Worm (Caenorhabditis elegans): Measurements from ENCODE around the gene Y43F8C.6.
A peak's percentile ranks its signal among the peaks of the same experiment; 100 is the strongest.

Y43F8C.6 gene

ce11 chrV:19625719-19626118, 15.0 kb downstream of the Y43F8C.6 start:
- TF ChIP-seq egrh-3 (GFP tag; IDR thresholded peaks at IDR 0.05) = peak; percentile 77; the same call in 1 of the 2 replicates
- no peak for TF ChIP-seq attf-3 (GFP tag; conservative IDR thresholded peaks at IDR 0.05)
- TF ChIP-seq zfh-2 (GFP tag; conservative IDR thresholded peaks at IDR 0.05) = peak; percentile 82
- TF ChIP-seq T26A5.8 (tag; optimal IDR thresholded peaks at IDR 0.05) = no peak

- TF ChIP-seq rec-8 (tag; optimal IDR thresholded peaks at IDR 0.05) = no peak
- TF ChIP-seq C06A6.2 (GFP tag; conservative IDR thresholded peaks at IDR 0.05) = no peak
- no peak for TF ChIP-seq akir-1 (GFP tag; optimal IDR thresholded peaks at IDR 0.05)
- no peak for TF ChIP-seq egrh-3 (GFP tag; IDR thresholded peaks at IDR 0.05)
- TF ChIP-seq K12H6.12 (tag; optimal IDR thresholded peaks at IDR 0.05) = no peak
- TF ChIP-seq lir-1 (GFP tag; conservative IDR thresholded peaks at IDR 0.05) = no peak
- TF ChIP-seq sptf-2 (GFP tag; optimal IDR thresholded peaks at IDR 0.05) = no peak
- TF ChIP-seq F10E7.11 (tag; optimal IDR thresholded peaks at IDR 0.05) = no peak
- no peak for TF ChIP-seq F49E8.2 (tag; optimal IDR thresholded peaks at IDR 0.05; ENCODE audit: insufficient read depth)
- TF ChIP-seq attf-3 (GFP tag; conservative IDR thresholded peaks at IDR 0.05) = no peak
- TF ChIP-seq madf-10 (tag; optimal IDR thresholded peaks at IDR 0.05) = no peak
- TF ChIP-seq C17E4.6 (GFP tag; IDR thresholded peaks at IDR 0.05) = no peak
- TF ChIP-seq hlh-12 (tag; optimal IDR thresholded peaks at IDR 0.05) = no peak
These were observed 16.0 kb downstream of the Y43F8C.6 start, which contains the start of gene dyf-19 for ce11 chrV:19624749-19625148. TSS of gene dyf-19 (plus strand) at chrV:19625049.

- no peak for TF ChIP-seq ZK185.1 (tag; optimal IDR thresholded peaks at IDR 0.05; ENCODE audit: poor library complexity, severe bottlenecking)
- TF ChIP-seq rpc-1 (optimal IDR thresholded peaks at IDR 0.05) = peak; percentile 24
- peak; percentile 58 for TF ChIP-seq rpc-1 (tag; optimal IDR thresholded peaks at IDR 0.05)
These were observed 17.0 kb downstream of the Y43F8C.6 start for ce11 chrV:19623523-19624312.

ce11 chrV:19622440-19622914, 18.2 kb downstream of the Y43F8C.6 start, which contains the start of gene Y43F8C.3:
TSS of gene Y43F8C.3 (minus strand) at chrV:19622626.
- TF ChIP-seq ztf-18 (tag; optimal IDR thresholded peaks at IDR 0.05) (no peak), ceh-100 (GFP tag; IDR thresholded peaks at IDR 0.05) (no peak), fkh-3 (tag; optimal IDR thresholded peaks at IDR 0.05) (no peak), lin-54 (GFP tag; optimal IDR thresholded peaks at IDR 0.05) (peak; percentile 19), nfyb-1 (GFP tag; IDR thresholded peaks at IDR 0.05) (peak; percentile 66; the same call in 1 of the 2 replicates), Y95B8A.8 (GFP tag; IDR thresholded peaks at IDR 0.05) (no peak), F37B4.10 (GFP tag; IDR thresholded peaks at IDR 0.05) (no peak), let-607 (tag; optimal IDR thresholded peaks at IDR 0.05) (no peak), ets-4 (GFP tag; optimal IDR thresholded peaks at IDR 0.05) (peak; percentile 4), D2030.7 (GFP tag; IDR thresholded peaks at IDR 0.05) (no peak), madf-6 (GFP tag; IDR thresholded peaks at IDR 0.05) (no peak), nhr-80 (tag; optimal IDR thresholded peaks at IDR 0.05) (peak; percentile 28), mel-28 (tag; optimal IDR thresholded peaks at IDR 0.05; ENCODE audit: borderline replicate concordance) (no peak), ztf-26 (tag; optimal IDR thresholded peaks at IDR 0.05) (peak; percentile 68), F52B5.7 (tag; optimal IDR thresholded peaks at IDR 0.05) (no peak), egl-18 (GFP tag; IDR thresholded peaks at IDR 0.05) (no peak), snpc-1.1 (tag; optimal IDR thresholded peaks at IDR 0.05; ENCODE audit: insufficient read depth) (no peak), tlf-1 (GFP tag; optimal IDR thresholded peaks at IDR 0.05) (no peak), hlh-26 (GFP tag; conservative IDR thresholded peaks at IDR 0.05) (no peak), F22D6.2 (tag; optimal IDR thresholded peaks at IDR 0.05) (no peak), attf-3 (GFP tag; conservative IDR thresholded peaks at IDR 0.05) (no peak), efl-1 (GFP tag; optimal IDR thresholded peaks at IDR 0.05) (no peak), T07F8.4 (tag; optimal IDR thresholded peaks at IDR 0.05) (no peak), snpc-3.4 (tag; optimal IDR thresholded peaks at IDR 0.05) (no peak), sptf-2 (GFP tag; optimal IDR thresholded peaks at IDR 0.05) (peak; percentile 39), F55B11.4 (tag; optimal IDR thresholded peaks at IDR 0.05; ENCODE audit: borderline replicate concordance, insufficient read depth) (no peak)

Measured in whole organism, young adult.